Worm (Caenorhabditis elegans): Measurements from ENCODE around the gene K08F8.15.

DNA sequence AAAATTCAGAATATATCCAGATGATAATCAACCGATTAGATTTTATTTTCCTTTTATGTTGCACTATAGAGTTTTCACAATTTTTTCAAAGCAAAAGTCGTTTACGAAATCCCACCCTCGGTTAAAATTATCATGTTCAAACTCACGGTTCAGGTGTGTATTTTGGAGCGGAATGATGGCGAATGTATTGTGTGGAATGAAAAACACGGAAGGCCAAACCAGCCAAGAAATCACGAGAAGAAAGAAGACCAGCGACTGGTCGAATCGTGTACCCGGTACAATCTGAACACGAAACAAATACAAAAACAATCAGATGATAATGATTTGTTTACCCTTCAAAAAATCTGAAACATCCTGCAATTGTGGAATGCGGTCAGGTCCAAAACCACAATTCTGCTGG lies 3.2 kb upstream of the K08F8.15 start:
- TF ChIP-seq nhr-12 (tag; optimal IDR thresholded peaks at IDR 0.05) (no peak), ztf-11 (tag; optimal IDR thresholded peaks at IDR 0.05) (no peak), fos-1 (tag; optimal IDR thresholded peaks at IDR 0.05) (no peak), dmd-4 (tag; optimal IDR thresholded peaks at IDR 0.05) (no peak), ztf-4 (tag; optimal IDR thresholded peaks at IDR 0.05) (no peak), R02D3.7 (tag; optimal IDR thresholded peaks at IDR 0.05) (no peak)

All from whole organism, L2 larva.